Worm (Caenorhabditis elegans) whole organism, L1 larva: ENCODE measurements around the gene rho-1.

Experiments used
- Y116A8C.19 ChIP-seq: sonication (generic microtip); optimal IDR thresholded peaks from 2 replicates; lab custom pipeline; 2016; ENCODE audit warnings: missing compliant biosample characterization, missing genetic modification characterization, borderline replicate concordance
- blmp-1 ChIP-seq: fragments of 150-350 bp; optimal IDR thresholded peaks from 2 replicates; lab custom pipeline; 2014; ENCODE audit warnings: missing biosample characterization, missing genetic modification characterization
- ceh-90 ChIP-seq: sonication (generic microtip); optimal IDR thresholded peaks from 2 replicates; lab custom pipeline; 2016; ENCODE audit warnings: missing genetic modification characterization, missing compliant biosample characterization
- dpl-1 ChIP-seq, 3 experiments: fragments of 150-350 bp in 2 of 3; sonication (generic microtip) in 1 of 3; optimal IDR thresholded peaks; 2 replicates each; lab custom pipeline; 2014 to 2017; ENCODE audit warnings: missing biosample characterization in 3 of 3, missing genetic modification characterization in 3 of 3, missing genetic modification reagents in 3 of 3
- fkh-10 ChIP-seq: sonication (generic microtip); optimal IDR thresholded peaks from 2 replicates; lab custom pipeline; 2017; ENCODE audit warnings: missing biosample characterization, missing genetic modification reagents, missing genetic modification characterization
- lin-14 ChIP-seq: fragments of 200-800 bp; sonication (Bioruptor generic); optimal IDR thresholded peaks from 2 replicates; lab custom pipeline; 2018; ENCODE audit warnings: mild to moderate bottlenecking, missing genetic modification characterization, moderate library complexity, missing compliant biosample characterization
- lin-39 ChIP-seq: fragments of 150-350 bp; optimal IDR thresholded peaks from 2 replicates; lab custom pipeline; 2014; ENCODE audit warnings: missing biosample characterization, missing genetic modification reagents, missing genetic modification characterization
- nhr-77 ChIP-seq: fragments of 150-350 bp; optimal IDR thresholded peaks from 2 replicates; lab custom pipeline; 2014; ENCODE audit warnings: missing biosample characterization, missing genetic modification characterization
- nhr-90 ChIP-seq: sonication (generic microtip); optimal IDR thresholded peaks from 2 replicates; lab custom pipeline; 2016; ENCODE audit warnings: mild to moderate bottlenecking, missing genetic modification characterization, missing compliant biosample characterization; ENCODE audit not compliant: poor library complexity
- pqm-1 ChIP-seq: sonication (generic microtip); optimal IDR thresholded peaks from 3 replicates; lab custom pipeline; 2017; ENCODE audit warnings: missing biosample characterization, missing genetic modification characterization
- snpc-4 ChIP-seq: fragments of 150-350 bp; optimal IDR thresholded peaks from 2 replicates; lab custom pipeline; 2014; ENCODE audit warnings: missing biosample characterization, missing genetic modification characterization
- tbx-2 ChIP-seq: sonication (generic microtip); optimal IDR thresholded peaks from 2 replicates; lab custom pipeline; 2016; ENCODE audit warnings: missing genetic modification characterization, missing compliant biosample characterization
- vab-15 ChIP-seq: sonication (generic microtip); optimal IDR thresholded peaks from 2 replicates; lab custom pipeline; 2017; ENCODE audit warnings: missing genotype, mild to moderate bottlenecking, missing genetic modification characterization, missing compliant biosample characterization

ce11 chrIV:16525018-16525417 lies 36.2 kb upstream of the rho-1 start:
- TF ChIP-seq nhr-77 (no peak), ceh-90 (no peak), dpl-1 (GFP tag; optimal IDR thresholded peaks at IDR 0.05; lab: Kevin White, UChicago) (no peak), fkh-10 (GFP tag; lab: Kevin White, UChicago) (no peak), blmp-1 (tag; lab: Kevin White, UChicago) (no peak), tbx-2 (no peak), lin-39 (tag; lab: Kevin White, UChicago) (no peak), nhr-90 (tag; lab: Kevin White, UChicago) (no peak), snpc-4 (no peak), Y116A8C.19 (tag; lab: Kevin White, UChicago) (no peak), pqm-1 (tag; lab: Kevin White, UChicago) (no peak), vab-15 (tag; lab: Kevin White, UChicago) (no peak), lin-14 (GFP tag; lab: Kevin White, UChicago) (no peak)
